Worm (Caenorhabditis elegans): Measurements from ENCODE around the gene F54B11.7.

Gene F54B11.7

ce11 chrX:13638351-13638958 lies 38.2 kb downstream of the F54B11.7 start:
- TF ChIP-seq unc-62 (GFP tag; optimal IDR thresholded peaks at IDR 0.05) = no peak

ce11 chrX:13639577-13639976 lies 39.3 kb downstream of the F54B11.7 start, which contains the start of gene twk-20:
TSS of gene twk-20 (plus strand) at chrX:13639877.
- no peak for TF ChIP-seq unc-62 (GFP tag; optimal IDR thresholded peaks at IDR 0.05)

- TF ChIP-seq unc-62 (GFP tag; optimal IDR thresholded peaks at IDR 0.05) = no peak
Observed at ce11 chrX:13644884-13645283, 44.6 kb downstream of the F54B11.7 start.

- no peak for TF ChIP-seq unc-62 (GFP tag; optimal IDR thresholded peaks at IDR 0.05)
Observed at ce11 chrX:13646798-13647197, 46.6 kb downstream of the F54B11.7 start, which contains the start of gene acr-9. TSS of gene acr-9 (minus strand) at chrX:13646898.

- TF ChIP-seq unc-62 (GFP tag; optimal IDR thresholded peaks at IDR 0.05) = no peak
Observed at ce11 chrX:13647305-13647704, 47.1 kb downstream of the F54B11.7 start, which contains the start of gene C40C9.3. TSS of gene C40C9.3 (plus strand) at chrX:13647605.

- no peak for TF ChIP-seq unc-62 (GFP tag; optimal IDR thresholded peaks at IDR 0.05)
Observed at ce11 chrX:13650799-13651198, 50.6 kb downstream of the F54B11.7 start, which contains the start of gene C40C9.4. TSS of gene C40C9.4 (plus strand) at chrX:13651099.

Data from whole organism, dauer.